Worm (Caenorhabditis elegans) whole organism, L3 larva: ENCODE results near the gene lsy-12.

Experiments used
- ZK546.5 ChIP-seq: sonication (generic microtip); optimal IDR thresholded peaks from 2 replicates; lab custom pipeline; 2017; ENCODE audit warnings: missing biosample characterization, missing genetic modification characterization
- aly-2 ChIP-seq: fragments of 150-350 bp; optimal IDR thresholded peaks from 2 replicates; lab custom pipeline; 2014; ENCODE audit warnings: missing biosample characterization, missing genetic modification characterization
- ama-1 ChIP-seq: fragments of 150-350 bp; optimal IDR thresholded peaks from 2 replicates; lab custom pipeline; 2018
- ceh-16 ChIP-seq: sonication (generic microtip); optimal IDR thresholded peaks from 2 replicates; lab custom pipeline; 2017; ENCODE audit warnings: missing biosample characterization, missing genetic modification characterization
- ceh-82 ChIP-seq: fragments of 150-350 bp; optimal IDR thresholded peaks from 2 replicates; lab custom pipeline; 2014; ENCODE audit warnings: missing biosample characterization, missing genetic modification characterization
- ceh-9 ChIP-seq: sonication (generic microtip); optimal IDR thresholded peaks from 2 replicates; lab custom pipeline; 2018; ENCODE audit warnings: missing biosample characterization, missing genetic modification characterization
- daf-12 ChIP-seq: fragments of 150-350 bp; optimal IDR thresholded peaks from 2 replicates; lab custom pipeline; 2014; ENCODE audit warnings: missing biosample characterization, missing genetic modification reagents, missing genetic modification characterization
- egl-5 ChIP-seq: fragments of 150-350 bp; optimal IDR thresholded peaks from 2 replicates; lab custom pipeline; 2017; ENCODE audit warnings: missing biosample characterization, missing genetic modification reagents, missing genetic modification characterization, inconsistent platforms
- elt-1 ChIP-seq: fragments of 150-350 bp; optimal IDR thresholded peaks from 2 replicates; lab custom pipeline; 2014; ENCODE audit warnings: missing biosample characterization, missing genetic modification characterization
- elt-2 ChIP-seq: sonication (generic microtip); optimal IDR thresholded peaks from 2 replicates; lab custom pipeline; 2016; ENCODE audit warnings: missing genetic modification reagents, mild to moderate bottlenecking, missing genetic modification characterization, missing compliant biosample characterization
- elt-3 ChIP-seq, 3 experiments: fragments of 150-350 bp in 1 of 3; sonication (generic microtip) in 2 of 3; optimal IDR thresholded peaks; 2 replicates in 2 of 3; 4 replicates in 1 of 3; lab custom pipeline; 2014 to 2017; ENCODE audit warnings: missing biosample characterization in 3 of 3, missing genetic modification characterization in 3 of 3
- eor-1 ChIP-seq, 2 experiments: fragments of 150-350 bp; optimal IDR thresholded peaks; 2 replicates each; lab custom pipeline; 2014 to 2018; ENCODE audit warnings: missing biosample characterization in 2 of 2, missing genetic modification characterization in 2 of 2
- fkh-10 ChIP-seq: sonication (generic microtip); optimal IDR thresholded peaks from 2 replicates; lab custom pipeline; 2017; ENCODE audit warnings: missing biosample characterization, missing genetic modification reagents, missing genetic modification characterization
- fkh-2 ChIP-seq: fragments of 150-350 bp; optimal IDR thresholded peaks from 2 replicates; lab custom pipeline; 2014; ENCODE audit warnings: missing biosample characterization, missing genetic modification reagents, missing genetic modification characterization
- fos-1 ChIP-seq: fragments of 150-350 bp; optimal IDR thresholded peaks from 2 replicates; lab custom pipeline; 2014; ENCODE audit warnings: missing biosample characterization, missing genetic modification characterization
- hmg-11 ChIP-seq: sonication (generic microtip); optimal IDR thresholded peaks from 2 replicates; lab custom pipeline; 2016; ENCODE audit warnings: missing genetic modification characterization, missing compliant biosample characterization
- lin-15B ChIP-seq: fragments of 150-350 bp; optimal IDR thresholded peaks from 2 replicates; lab custom pipeline; 2014; ENCODE audit warnings: missing biosample characterization, missing genetic modification characterization
- lin-39 ChIP-seq: fragments of 150-350 bp; optimal IDR thresholded peaks from 2 replicates; lab custom pipeline; 2018; ENCODE audit warnings: missing biosample characterization, missing genetic modification reagents, missing genetic modification characterization
- lsy-12 ChIP-seq: sonication (generic microtip); optimal IDR thresholded peaks from 2 replicates; lab custom pipeline; 2016; ENCODE audit warnings: mild to moderate bottlenecking, missing genetic modification characterization, missing compliant biosample characterization
- mdl-1 ChIP-seq: fragments of 150-350 bp; optimal IDR thresholded peaks from 2 replicates; lab custom pipeline; 2014; ENCODE audit warnings: missing biosample characterization, missing genetic modification characterization
- mml-1 ChIP-seq: fragments of 150-350 bp; sonication (generic microtip); optimal IDR thresholded peaks from 3 replicates; lab custom pipeline; 2014; ENCODE audit warnings: missing biosample characterization, missing genetic modification characterization
- nfya-1 ChIP-seq: sonication (generic microtip); optimal IDR thresholded peaks from 2 replicates; lab custom pipeline; 2017; ENCODE audit warnings: missing genetic modification characterization, mild to moderate bottlenecking, missing compliant biosample characterization, antibody characterized with exemption, moderate library complexity; ENCODE audit not compliant: insufficient read depth
- nhr-11 ChIP-seq: fragments of 150-350 bp; optimal IDR thresholded peaks from 2 replicates; lab custom pipeline; 2014; ENCODE audit warnings: missing biosample characterization, missing genetic modification characterization
- nhr-12 ChIP-seq: fragments of 150-350 bp; optimal IDR thresholded peaks from 2 replicates; lab custom pipeline; 2014; ENCODE audit warnings: missing biosample characterization, missing genetic modification characterization
- nhr-28 ChIP-seq: fragments of 150-350 bp; optimal IDR thresholded peaks from 2 replicates; lab custom pipeline; 2014; ENCODE audit warnings: missing biosample characterization, missing genetic modification characterization
- nhr-43 ChIP-seq: sonication (generic microtip); optimal IDR thresholded peaks from 2 replicates; lab custom pipeline; 2016; ENCODE audit warnings: mild to moderate bottlenecking, missing genetic modification characterization, missing compliant biosample characterization; ENCODE audit not compliant: poor library complexity, severe bottlenecking
- nhr-76 ChIP-seq: fragments of 150-350 bp; sonication (generic microtip); optimal IDR thresholded peaks from 5 replicates; lab custom pipeline; 2014; ENCODE audit warnings: missing biosample characterization, missing genetic modification characterization
- nhr-77 ChIP-seq: fragments of 150-350 bp; optimal IDR thresholded peaks from 2 replicates; lab custom pipeline; 2014; ENCODE audit warnings: missing biosample characterization, missing genetic modification characterization
- pha-4 ChIP-seq: fragments of 150-350 bp; optimal IDR thresholded peaks from 2 replicates; lab custom pipeline; 2014; ENCODE audit warnings: missing biosample characterization, missing genetic modification reagents, missing genetic modification characterization
- pqm-1 ChIP-seq: fragments of 150-350 bp; optimal IDR thresholded peaks from 2 replicates; lab custom pipeline; 2017; ENCODE audit warnings: missing biosample characterization, missing genetic modification characterization, inconsistent platforms
- sea-2 ChIP-seq: fragments of 150-350 bp; sonication (generic microtip); optimal IDR thresholded peaks from 4 replicates; lab custom pipeline; 2014; ENCODE audit warnings: missing biosample characterization, missing genetic modification reagents, missing genetic modification characterization
- skn-1 ChIP-seq: fragments of 150-350 bp; optimal IDR thresholded peaks from 2 replicates; lab custom pipeline; 2014; ENCODE audit warnings: missing biosample characterization, missing genetic modification characterization
- snpc-4 ChIP-seq: fragments of 150-350 bp; optimal IDR thresholded peaks from 2 replicates; lab custom pipeline; 2014; ENCODE audit warnings: missing biosample characterization, missing genetic modification characterization
- tbx-2 ChIP-seq: sonication (generic microtip); optimal IDR thresholded peaks from 2 replicates; lab custom pipeline; 2016; ENCODE audit warnings: mild to moderate bottlenecking, missing genetic modification characterization, missing compliant biosample characterization
- unc-39 ChIP-seq: sonication (generic microtip); optimal IDR thresholded peaks from 4 replicates; lab custom pipeline; 2017; ENCODE audit warnings: missing biosample characterization, missing genetic modification characterization
- unc-62 ChIP-seq: fragments of 150-350 bp; sonication (generic microtip); optimal IDR thresholded peaks from 4 replicates; lab custom pipeline; 2014; ENCODE audit warnings: missing biosample characterization, missing genetic modification reagents, missing genetic modification characterization
- zag-1 ChIP-seq: fragments of 150-350 bp; optimal IDR thresholded peaks from 2 replicates; lab custom pipeline; 2014; ENCODE audit warnings: missing biosample characterization, missing genetic modification characterization
- ztf-11 ChIP-seq: fragments of 150-350 bp; optimal IDR thresholded peaks from 2 replicates; lab custom pipeline; 2014; ENCODE audit warnings: missing biosample characterization, missing genetic modification characterization

lsy-12 gene

DNA sequence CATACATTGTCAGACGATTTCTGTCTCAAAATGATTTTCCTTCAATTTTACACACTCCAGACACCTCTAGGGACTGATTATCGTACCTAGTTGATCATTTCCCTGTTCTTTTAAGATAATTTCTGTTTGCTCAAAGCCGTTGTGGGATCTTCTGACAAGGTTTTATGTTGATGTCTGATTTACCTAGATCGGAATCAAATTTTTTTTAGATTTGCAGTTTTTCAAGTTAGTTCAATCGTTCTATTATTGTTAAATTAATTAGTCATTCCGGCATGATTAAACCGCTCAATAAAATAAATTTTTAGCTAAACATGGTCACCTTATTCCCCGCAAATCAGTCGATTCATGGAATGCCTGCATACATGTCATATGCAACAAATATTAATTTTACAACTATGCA lies 46.2 kb downstream of the lsy-12 start, which contains the start of gene sru-30:
Gene sru-30 (plus strand): TSS at position 301 of the 400 bp plus-strand sequence.
- TF ChIP-seq mdl-1 (tag; lab: Kevin White, UChicago) (no peak), ZK546.5 (tag; lab: Kevin White, UChicago) (no peak), fkh-2 (no peak), nhr-76 (tag; lab: Kevin White, UChicago) (no peak), pha-4 (tag; lab: Kevin White, UChicago) (no peak), tbx-2 (tag; lab: Kevin White, UChicago) (no peak), skn-1 (tag; lab: Kevin White, UChicago) (no peak), unc-62 (no peak), nhr-11 (no peak), hmg-11 (tag; lab: Kevin White, UChicago) (no peak), lsy-12 (tag; lab: Kevin White, UChicago) (no peak), nhr-77 (tag; lab: Kevin White, UChicago) (no peak), daf-12 (tag; lab: Kevin White, UChicago) (no peak), ama-1 (no peak), ceh-9 (tag; lab: Kevin White, UChicago) (no peak), eor-1 (tag; optimal IDR thresholded peaks at IDR 0.05; lab: Kevin White, UChicago) (no peak), nhr-12 (tag; lab: Kevin White, UChicago) (no peak)
- TF ChIP-seq, all 47 proteins: peak for 0

DNA sequence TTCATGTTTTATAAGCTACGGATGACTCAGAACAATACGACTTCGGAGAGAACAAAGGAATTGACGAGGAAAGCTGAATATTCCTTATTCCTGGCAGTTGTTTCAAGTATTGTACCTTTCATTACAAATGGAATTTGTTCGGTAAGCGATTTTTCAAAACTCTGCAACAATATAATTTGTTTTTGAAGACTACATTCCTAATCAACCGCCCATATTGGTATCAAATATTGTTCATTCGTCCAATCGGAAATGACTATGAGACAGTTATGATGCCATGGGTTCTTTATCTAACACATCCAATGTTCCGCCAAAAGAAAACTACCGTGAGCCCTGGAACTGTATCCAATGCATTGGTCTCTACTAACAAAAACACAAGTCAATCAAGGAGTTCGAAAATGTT lies 47.5 kb downstream of the lsy-12 start:
- TF ChIP-seq elt-1 (tag; lab: Kevin White, UChicago): no peak
- TF ChIP-seq snpc-4 (tag; lab: Kevin White, UChicago): no peak
- TF ChIP-seq ceh-82 (tag; lab: Kevin White, UChicago): no peak
- TF ChIP-seq unc-39 (tag; lab: Kevin White, UChicago): no peak
- TF ChIP-seq nhr-11: no peak
- no peak for TF ChIP-seq sea-2 (GFP tag; lab: Kevin White, UChicago)
- TF ChIP-seq ZK546.5 (tag; lab: Kevin White, UChicago): no peak
- TF ChIP-seq lin-15B (tag; lab: Kevin White, UChicago): no peak
- no peak for TF ChIP-seq pqm-1 (tag; lab: Kevin White, UChicago)
- no peak for TF ChIP-seq nhr-76 (tag; lab: Kevin White, UChicago)
- TF ChIP-seq zag-1 (tag; lab: Kevin White, UChicago): no peak
- TF ChIP-seq, all 47 proteins: peak for 0

DNA sequence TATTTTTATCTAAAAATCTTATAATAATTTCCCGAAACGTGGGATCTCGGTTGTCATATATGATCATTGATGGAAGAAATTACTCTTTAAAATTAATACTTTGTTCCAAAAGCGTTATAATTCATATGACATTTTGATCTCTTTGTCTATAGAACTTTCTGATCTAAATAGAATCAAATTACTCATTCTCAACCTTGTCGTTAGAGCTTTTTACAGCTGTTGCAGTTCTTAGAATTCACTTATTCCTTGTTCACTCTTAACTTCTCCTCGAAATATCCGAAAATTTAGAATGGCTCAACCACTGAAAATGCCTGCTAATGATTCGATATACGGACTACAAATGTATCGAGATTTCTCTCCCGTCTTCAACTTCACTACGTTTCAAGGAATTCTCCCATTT lies 48.6 kb downstream of the lsy-12 start, which contains the start of gene sru-29:
Gene sru-29 (plus strand): TSS at position 301 of the 400 bp plus-strand sequence.
- TF ChIP-seq eor-1 (tag; optimal IDR thresholded peaks at IDR 0.05; lab: Kevin White, UChicago) (no peak), daf-12 (tag; lab: Kevin White, UChicago) (no peak), nfya-1 (tag; lab: Kevin White, UChicago) (no peak), ztf-11 (no peak), fkh-10 (no peak), lin-39 (tag; lab: Kevin White, UChicago) (no peak), elt-3 (tag; optimal IDR thresholded peaks at IDR 0.05; lab: Kevin White, UChicago) (no peak), aly-2 (tag; lab: Kevin White, UChicago) (no peak), snpc-4 (tag; lab: Kevin White, UChicago) (no peak), nhr-76 (tag; lab: Kevin White, UChicago) (no peak), nhr-43 (tag; lab: Kevin White, UChicago) (no peak), unc-39 (tag; lab: Kevin White, UChicago) (no peak), nhr-28 (tag; lab: Kevin White, UChicago) (no peak), mml-1 (tag; lab: Kevin White, UChicago) (no peak), tbx-2 (tag; lab: Kevin White, UChicago) (no peak), nhr-11 (no peak), ceh-16 (tag; lab: Kevin White, UChicago) (no peak), egl-5 (tag; lab: Kevin White, UChicago) (no peak), sea-2 (GFP tag; lab: Kevin White, UChicago) (no peak), lin-15B (tag; lab: Kevin White, UChicago) (no peak)

DNA sequence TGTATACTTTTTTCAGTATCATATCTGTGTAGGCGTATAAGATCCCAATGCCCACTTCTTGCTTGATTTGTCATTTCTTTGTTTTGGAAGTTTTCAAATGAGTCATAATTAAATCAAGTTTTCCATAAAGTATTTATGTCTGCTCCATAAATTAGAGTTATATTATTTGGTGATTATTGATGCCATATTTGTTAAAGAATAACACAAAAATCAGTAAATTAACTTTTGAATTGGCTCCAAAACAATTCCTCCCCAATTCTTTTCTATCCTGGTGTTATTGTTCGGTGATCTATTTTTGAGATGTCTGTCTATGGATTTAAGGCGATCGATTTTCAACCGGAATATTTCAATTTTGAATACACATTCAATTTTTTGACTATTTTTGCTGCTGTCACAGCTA lies 54.6 kb downstream of the lsy-12 start, which contains the start of gene sru-37:
Gene sru-37 (plus strand): TSS at position 301 of the 400 bp plus-strand sequence.
- TF ChIP-seq skn-1 (tag; lab: Kevin White, UChicago): no peak
- no peak for TF ChIP-seq unc-62
- no peak for TF ChIP-seq elt-2
- TF ChIP-seq nhr-77 (tag; lab: Kevin White, UChicago): no peak
- TF ChIP-seq fos-1 (tag; lab: Kevin White, UChicago): no peak
